Worm (Caenorhabditis elegans): Measurements from ENCODE around the gene unc-1.

unc-1 gene

DNA sequence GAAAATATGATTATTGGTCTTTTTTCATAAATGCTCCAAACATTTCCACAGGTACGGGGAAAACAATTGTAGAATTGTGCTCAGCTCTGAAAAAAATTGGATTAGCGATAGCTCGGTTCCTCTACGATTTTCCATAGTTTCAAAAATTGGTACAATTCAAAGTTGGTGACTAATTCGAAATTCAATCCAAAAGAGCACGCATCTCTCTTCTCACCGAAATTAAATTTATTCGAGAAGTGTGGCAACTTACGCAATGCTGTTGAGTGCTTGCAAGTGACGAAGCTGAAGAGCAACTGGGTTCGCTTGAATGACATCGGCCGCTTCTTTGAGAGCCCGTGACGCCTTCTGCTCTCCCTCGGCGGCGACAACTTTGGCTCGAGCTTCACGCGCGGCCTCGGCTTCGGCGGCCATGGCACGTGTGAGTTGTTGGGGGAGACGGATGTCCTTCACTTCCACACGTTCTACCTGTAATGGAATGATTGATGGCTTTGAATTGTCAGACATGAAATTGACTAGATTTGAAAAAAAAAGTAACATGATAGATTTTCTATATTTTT, 4.4 kb downstream of the unc-1 start:
- TF ChIP-seq egrh-3 (GFP tag; IDR thresholded peaks at IDR 0.05) (peak; percentile 60), attf-5 (GFP tag; optimal IDR thresholded peaks at IDR 0.05) (no peak)

DNA sequence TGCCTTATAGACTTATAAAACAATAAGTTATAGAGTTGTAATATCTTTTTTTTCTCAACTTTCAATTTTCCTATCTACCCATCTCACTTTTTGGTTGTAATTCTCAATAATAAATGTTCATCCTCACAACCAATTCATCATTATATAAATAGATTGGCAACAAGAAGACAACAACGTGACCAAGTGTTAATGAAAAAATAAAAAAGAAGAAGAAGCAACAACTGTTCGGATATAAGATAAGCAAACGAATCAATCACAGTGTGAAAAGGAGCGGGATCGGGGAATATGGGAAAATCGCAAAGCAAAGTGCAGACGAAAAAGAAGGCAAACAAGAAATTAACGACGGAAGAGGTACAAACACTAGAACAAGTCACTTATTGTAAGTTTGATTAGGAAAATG, 8.3 kb downstream of the unc-1 start, which contains the start of gene ncs-3:
Gene ncs-3 (plus strand): TSS at position 153 of the 400 bp plus-strand sequence.
- TF ChIP-seq mcd-1 (GFP tag; IDR thresholded peaks at IDR 0.05) = no peak
- no peak for TF ChIP-seq attf-3 (GFP tag; conservative IDR thresholded peaks at IDR 0.05)
- TF ChIP-seq ztf-18 (tag; optimal IDR thresholded peaks at IDR 0.05) = no peak
- TF ChIP-seq ZK185.1 (tag; optimal IDR thresholded peaks at IDR 0.05; ENCODE audit: poor library complexity, severe bottlenecking) = no peak
- TF ChIP-seq lsy-27 (tag; optimal IDR thresholded peaks at IDR 0.05; ENCODE audit: borderline replicate concordance, insufficient read depth) = no peak
- no peak for TF ChIP-seq nhr-80 (tag; optimal IDR thresholded peaks at IDR 0.05)
- no peak for TF ChIP-seq ztf-26 (tag; optimal IDR thresholded peaks at IDR 0.05)
- no peak for TF ChIP-seq nfyb-1 (GFP tag; IDR thresholded peaks at IDR 0.05)
- no peak for TF ChIP-seq F57A8.1 (GFP tag; optimal IDR thresholded peaks at IDR 0.05)
- no peak for TF ChIP-seq attf-6 (GFP tag; IDR thresholded peaks at IDR 0.05)

DNA sequence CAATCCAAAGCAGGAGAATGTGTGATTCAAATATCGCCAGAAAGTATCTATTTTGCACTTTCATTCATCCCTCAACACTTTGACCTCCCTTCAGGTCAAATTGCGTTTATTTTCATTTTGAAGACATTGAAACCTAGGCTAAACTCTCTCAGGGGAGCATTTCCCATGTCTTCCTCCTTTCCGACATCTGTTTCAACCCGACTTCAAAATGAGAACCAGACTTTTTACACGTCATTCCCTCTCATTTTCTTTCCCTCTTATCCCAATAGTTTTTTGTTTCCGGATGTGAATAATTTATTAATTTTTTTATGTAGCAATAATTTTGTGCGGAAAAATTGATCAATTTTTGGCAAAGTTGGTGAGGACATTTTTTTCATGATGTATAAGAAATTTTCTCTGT, 9.3 kb downstream of the unc-1 start:
- no peak for TF ChIP-seq zim-3 (tag; optimal IDR thresholded peaks at IDR 0.05)
- no peak for TF ChIP-seq D2030.7 (GFP tag; IDR thresholded peaks at IDR 0.05)
- no peak for TF ChIP-seq sptf-2 (GFP tag; optimal IDR thresholded peaks at IDR 0.05)
- TF ChIP-seq mcd-1 (GFP tag; IDR thresholded peaks at IDR 0.05) = no peak
- no peak for TF ChIP-seq hmg-20 (GFP tag; IDR thresholded peaks at IDR 0.05)
- no peak for TF ChIP-seq athp-1 (tag; optimal IDR thresholded peaks at IDR 0.05)
- no peak for TF ChIP-seq egl-44 (GFP tag; IDR thresholded peaks at IDR 0.05)
- no peak for TF ChIP-seq rec-8 (tag; optimal IDR thresholded peaks at IDR 0.05)
- TF ChIP-seq ceh-79 (tag; optimal IDR thresholded peaks at IDR 0.05) = no peak

DNA sequence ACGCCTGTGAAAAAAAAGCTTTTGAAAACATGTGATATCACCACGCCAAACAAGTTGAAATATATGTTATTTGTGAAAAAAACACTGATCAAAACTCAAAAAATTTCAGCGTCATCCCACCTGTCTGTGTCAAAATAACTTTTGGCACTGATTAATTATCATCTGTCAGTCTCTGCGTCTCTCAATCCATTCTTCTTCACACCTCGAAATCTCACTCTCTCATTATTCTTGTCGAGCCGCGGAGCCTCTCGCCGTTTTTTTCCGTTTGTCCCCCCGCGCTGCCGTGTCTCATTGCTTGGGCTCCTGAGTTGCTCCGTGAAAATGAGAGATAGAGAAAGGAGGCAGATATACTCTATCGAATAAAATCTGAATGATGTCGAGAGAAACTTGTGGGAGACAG, 11.2 kb downstream of the unc-1 start:
- TF ChIP-seq aptf-3 (GFP tag; IDR thresholded peaks at IDR 0.05) = no peak
- no peak for TF ChIP-seq dox-1 (GFP tag; IDR thresholded peaks at IDR 0.05)
- TF ChIP-seq ztf-18 (tag; optimal IDR thresholded peaks at IDR 0.05) = no peak
- no peak for TF ChIP-seq Y67H2A.10 (GFP tag; conservative IDR thresholded peaks at IDR 0.05)
- TF ChIP-seq fkh-3 (tag; optimal IDR thresholded peaks at IDR 0.05) = no peak
- no peak for TF ChIP-seq ztf-25 (GFP tag; IDR thresholded peaks at IDR 0.05)
- TF ChIP-seq T07F8.4 (tag; optimal IDR thresholded peaks at IDR 0.05) = no peak
- no peak for TF ChIP-seq ztf-6 (GFP tag; IDR thresholded peaks at IDR 0.05)
- TF ChIP-seq zfh-2 (GFP tag; conservative IDR thresholded peaks at IDR 0.05) = no peak
- no peak for TF ChIP-seq B0035.1 (tag; optimal IDR thresholded peaks at IDR 0.05)
- TF ChIP-seq Y53F4B.3 (GFP tag; IDR thresholded peaks at IDR 0.05) = no peak
- no peak for TF ChIP-seq tlf-1 (GFP tag; optimal IDR thresholded peaks at IDR 0.05)
- no peak for TF ChIP-seq Y95B8A.8 (GFP tag; IDR thresholded peaks at IDR 0.05)
- TF ChIP-seq hrde-1 (tag; optimal IDR thresholded peaks at IDR 0.05; ENCODE audit: borderline replicate concordance) = no peak
- TF ChIP-seq gei-17 (GFP tag; optimal IDR thresholded peaks at IDR 0.05) = no peak
- no peak for TF ChIP-seq Y53G8AR.9 (GFP tag; conservative IDR thresholded peaks at IDR 0.05)
- no peak for TF ChIP-seq nhr-120 (GFP tag; IDR thresholded peaks at IDR 0.05)
- TF ChIP-seq ZK185.1 (tag; optimal IDR thresholded peaks at IDR 0.05; ENCODE audit: poor library complexity, severe bottlenecking) = no peak
- TF ChIP-seq ekl-4 (GFP tag; IDR thresholded peaks at IDR 0.05) = no peak

All from whole organism, young adult.